Worm (Caenorhabditis elegans) whole organism, young adult: Measurements from ENCODE around the gene F56H11.2.

Source experiments
- B0035.1 ChIP-seq: sonication (generic microtip); optimal IDR thresholded peaks from 2 replicates; lab custom pipeline; 2016; ENCODE audit warnings: missing genetic modification characterization, mild to moderate bottlenecking, missing compliant biosample characterization, missing genotype, missing genetic modification reagents
- D2030.7 ChIP-seq: fragments of 200-800 bp; sonication (Bioruptor generic); IDR thresholded peaks from 2 replicates; pipeline ENCODE4 v1.3.6; 2022; ENCODE audit warnings: missing genetic modification reagents, missing genetic modification characterization, missing compliant biosample characterization
- F23B12.7 ChIP-seq: sonication (generic microtip); optimal IDR thresholded peaks from 2 replicates; lab custom pipeline; 2017; ENCODE audit warnings: missing genetic modification characterization, mild to moderate bottlenecking, missing compliant biosample characterization, antibody characterized with exemption, moderate library complexity; ENCODE audit not compliant: insufficient read depth
- F49E8.2 ChIP-seq: sonication (generic microtip); optimal IDR thresholded peaks from 3 replicates; lab custom pipeline; 2017; ENCODE audit warnings: missing genetic modification characterization, mild to moderate bottlenecking, missing compliant biosample characterization, antibody characterized with exemption, moderate library complexity; ENCODE audit not compliant: insufficient read depth
- F52B5.7 ChIP-seq: sonication (generic microtip); optimal IDR thresholded peaks from 2 replicates; lab custom pipeline; 2016; ENCODE audit warnings: mild to moderate bottlenecking, missing genetic modification characterization, missing compliant biosample characterization
- F55B11.4 ChIP-seq: sonication (generic microtip); optimal IDR thresholded peaks from 2 replicates; lab custom pipeline; 2016; ENCODE audit warnings: missing compliant biosample characterization, missing genetic modification characterization, borderline replicate concordance; ENCODE audit not compliant: insufficient read depth
- K11D2.4 ChIP-seq: fragments of 200-800 bp; sonication (Bioruptor generic); IDR thresholded peaks from 2 replicates; pipeline ENCODE4 v1.3.6; 2022; ENCODE audit warnings: missing genetic modification reagents, missing genetic modification characterization, missing compliant biosample characterization
- T26A5.8 ChIP-seq: sonication (generic microtip); optimal IDR thresholded peaks from 2 replicates; lab custom pipeline; 2016; ENCODE audit warnings: missing genetic modification characterization, missing compliant biosample characterization
- Y79H2A.3 ChIP-seq: fragments of 200-800 bp; sonication (Bioruptor generic); conservative IDR thresholded peaks from 2 replicates; pipeline ENCODE4 v1.3.6; 2022; ENCODE audit warnings: missing genetic modification reagents, missing genetic modification characterization, missing compliant biosample characterization
- Y95B8A.8 ChIP-seq: fragments of 200-800 bp; sonication (Bioruptor generic); IDR thresholded peaks from 2 replicates; pipeline ENCODE4 v1.3.6; 2022; ENCODE audit warnings: missing genetic modification reagents, missing genetic modification characterization, missing compliant biosample characterization
- ama-1 ChIP-seq, 3 experiments: fragments of 150-350 bp in 1 of 3; sonication (generic microtip) in 2 of 3; optimal IDR thresholded peaks; 2 replicates each; lab custom pipeline; 2014 to 2018; ENCODE audit warnings: missing biosample characterization in 2 of 3, missing genetic modification characterization in 2 of 3, missing genetic modification reagents in 2 of 3
- aptf-3 ChIP-seq: fragments of 200-800 bp; sonication (Bioruptor generic); IDR thresholded peaks from 2 replicates; pipeline ENCODE4 v1.3.6; 2022; ENCODE audit warnings: missing genetic modification characterization, missing compliant biosample characterization
- atf-7 ChIP-seq: sonication (generic microtip); optimal IDR thresholded peaks from 2 replicates; lab custom pipeline; 2017; ENCODE audit warnings: mild to moderate bottlenecking, missing genetic modification characterization, missing compliant biosample characterization
- attf-5 ChIP-seq: fragments of 200-800 bp; sonication (Bioruptor generic); optimal IDR thresholded peaks from 2 replicates; lab custom pipeline; 2018; ENCODE audit warnings: mild to moderate bottlenecking, missing genetic modification characterization, missing compliant biosample characterization
- attf-6 ChIP-seq: fragments of 200-800 bp; sonication (Bioruptor generic); IDR thresholded peaks from 2 replicates; pipeline ENCODE4 v1.3.6; 2022; ENCODE audit warnings: missing genetic modification reagents, missing genetic modification characterization, missing compliant biosample characterization
- bed-1 ChIP-seq: fragments of 200-800 bp; sonication (Bioruptor generic); IDR thresholded peaks from 2 replicates; pipeline ENCODE4 v1.3.6; 2022; ENCODE audit warnings: missing genetic modification reagents, missing genetic modification characterization, missing compliant biosample characterization
- bed-2 ChIP-seq: fragments of 200-800 bp; sonication (Bioruptor generic); IDR thresholded peaks from 2 replicates; pipeline ENCODE4 v1.3.6; 2022; ENCODE audit warnings: missing genetic modification reagents, missing genetic modification characterization, missing compliant biosample characterization
- cebp-1 ChIP-seq, 2 experiments: fragments of 200-800 bp in 1 of 2; sonication (Bioruptor generic) in 1 of 2; sonication (generic microtip) in 1 of 2; IDR thresholded peaks in 1 of 2; optimal IDR thresholded peaks in 1 of 2; 2 replicates each; pipeline versions ENCODE4 v1.3.6 to Lab custom; 2017 to 2022; ENCODE audit warnings: missing compliant biosample characterization in 2 of 2, missing genetic modification characterization in 2 of 2, mild to moderate bottlenecking in 1 of 2, missing genetic modification reagents in 1 of 2, moderate library complexity in 1 of 2
- cebp-2 ChIP-seq: fragments of 200-800 bp; sonication (Bioruptor generic); IDR thresholded peaks from 2 replicates; pipeline ENCODE4 v1.3.6; 2022; ENCODE audit warnings: missing genetic modification characterization, missing compliant biosample characterization
- ceh-100 ChIP-seq: fragments of 200-800 bp; sonication (Bioruptor generic); IDR thresholded peaks from 2 replicates; pipeline ENCODE4 v1.3.6; 2022; ENCODE audit warnings: missing genetic modification reagents, missing genetic modification characterization, missing compliant biosample characterization
- ceh-91 ChIP-seq: fragments of 200-800 bp; sonication (Bioruptor generic); IDR thresholded peaks from 2 replicates; pipeline ENCODE4 v1.3.6; 2022; ENCODE audit warnings: missing genetic modification reagents, missing genetic modification characterization, missing compliant biosample characterization
- die-1 ChIP-seq: sonication (generic microtip); optimal IDR thresholded peaks from 2 replicates; lab custom pipeline; 2016; ENCODE audit warnings: missing genotype, mild to moderate bottlenecking, missing genetic modification characterization, missing compliant biosample characterization
- dox-1 ChIP-seq: fragments of 200-800 bp; sonication (Bioruptor generic); IDR thresholded peaks from 2 replicates; pipeline ENCODE4 v1.3.6; 2022; ENCODE audit warnings: missing genetic modification reagents, missing genetic modification characterization, missing compliant biosample characterization
- ekl-4 ChIP-seq: fragments of 200-800 bp; sonication (Bioruptor generic); IDR thresholded peaks from 2 replicates; pipeline ENCODE4 v1.3.6; 2022; ENCODE audit warnings: missing genetic modification reagents, missing genetic modification characterization, missing compliant biosample characterization
- fkh-3 ChIP-seq: sonication (generic microtip); optimal IDR thresholded peaks from 2 replicates; lab custom pipeline; 2016; ENCODE audit warnings: mild to moderate bottlenecking, missing genetic modification characterization, missing compliant biosample characterization
- gei-17 ChIP-seq: fragments of 200-800 bp; sonication (Bioruptor generic); optimal IDR thresholded peaks from 2 replicates; lab custom pipeline; 2018; ENCODE audit warnings: mild to moderate bottlenecking, missing genetic modification characterization, missing compliant biosample characterization
- hlh-12 ChIP-seq: sonication (generic microtip); optimal IDR thresholded peaks from 2 replicates; lab custom pipeline; 2016; ENCODE audit warnings: missing genetic modification characterization, missing compliant biosample characterization
- hrde-1 ChIP-seq: sonication (generic microtip); optimal IDR thresholded peaks from 2 replicates; lab custom pipeline; 2016; ENCODE audit warnings: missing genetic modification characterization, mild to moderate bottlenecking, missing compliant biosample characterization, moderate library complexity, missing genotype, missing genetic modification reagents, borderline replicate concordance
- hsf-1 ChIP-seq: fragments of 200-800 bp; sonication (Bioruptor generic); IDR thresholded peaks from 2 replicates; pipeline ENCODE4 v1.3.6; 2022; ENCODE audit warnings: missing genetic modification reagents, missing genetic modification characterization, missing compliant biosample characterization
- lsl-1 ChIP-seq: fragments of 200-800 bp; sonication (Bioruptor generic); optimal IDR thresholded peaks from 2 replicates; lab custom pipeline; 2018; ENCODE audit warnings: mild to moderate bottlenecking, missing genetic modification characterization, moderate library complexity, missing compliant biosample characterization
- madf-10 ChIP-seq: sonication (generic microtip); optimal IDR thresholded peaks from 2 replicates; lab custom pipeline; 2016; ENCODE audit warnings: mild to moderate bottlenecking, missing genetic modification characterization, missing compliant biosample characterization
- nhr-27 ChIP-seq: fragments of 200-800 bp; sonication (Bioruptor generic); optimal IDR thresholded peaks from 2 replicates; lab custom pipeline; 2018; ENCODE audit warnings: mild to moderate bottlenecking, missing genetic modification characterization, moderate library complexity, missing compliant biosample characterization
- nhr-90 ChIP-seq: sonication (generic microtip); optimal IDR thresholded peaks from 2 replicates; lab custom pipeline; 2016; ENCODE audit warnings: missing genotype, mild to moderate bottlenecking, missing genetic modification characterization, missing compliant biosample characterization
- pbrm-1 ChIP-seq: fragments of 200-800 bp; sonication (Bioruptor generic); IDR thresholded peaks from 2 replicates; pipeline ENCODE4 v1.3.6; 2022; ENCODE audit warnings: missing genetic modification reagents, missing genetic modification characterization, missing compliant biosample characterization
- rcor-1 ChIP-seq: fragments of 200-800 bp; sonication (Bioruptor generic); IDR thresholded peaks from 2 replicates; pipeline ENCODE4 v1.3.6; 2022; ENCODE audit warnings: missing genetic modification reagents, missing genetic modification characterization, missing compliant biosample characterization
- sdz-38 ChIP-seq: sonication (generic microtip); optimal IDR thresholded peaks from 2 replicates; lab custom pipeline; 2016; ENCODE audit warnings: missing genotype, missing genetic modification characterization, missing compliant biosample characterization
- snpc-1.1 ChIP-seq: sonication (generic microtip); optimal IDR thresholded peaks from 2 replicates; lab custom pipeline; 2017; ENCODE audit warnings: missing genetic modification characterization, mild to moderate bottlenecking, missing compliant biosample characterization, antibody characterized with exemption, moderate library complexity, missing genotype, missing genetic modification reagents; ENCODE audit not compliant: insufficient read depth
- snpc-4 ChIP-seq, 5 experiments: fragments of 150-350 bp in 1 of 5; sonication (generic microtip) in 4 of 5; optimal IDR thresholded peaks; 2 replicates each; lab custom pipeline; 2014 to 2018; ENCODE audit warnings: missing genetic modification characterization in 5 of 5, missing biosample characterization in 3 of 5, antibody characterized with exemption in 2 of 5, mild to moderate bottlenecking in 2 of 5, missing compliant biosample characterization in 2 of 5, missing genotype in 2 of 5, moderate library complexity in 2 of 5, missing genetic modification reagents in 1 of 5
- tlf-1 ChIP-seq: fragments of 200-800 bp; sonication (Bioruptor generic); optimal IDR thresholded peaks from 2 replicates; lab custom pipeline; 2018; ENCODE audit warnings: mild to moderate bottlenecking, missing genetic modification characterization, missing compliant biosample characterization
- ztf-18 ChIP-seq: sonication (generic microtip); optimal IDR thresholded peaks from 2 replicates; lab custom pipeline; 2016; ENCODE audit warnings: missing genotype, mild to moderate bottlenecking, missing genetic modification characterization, missing compliant biosample characterization
- ztf-25 ChIP-seq: fragments of 200-800 bp; sonication (Bioruptor generic); IDR thresholded peaks from 2 replicates; pipeline ENCODE4 v1.3.6; 2022; ENCODE audit warnings: missing genetic modification reagents, missing genetic modification characterization, missing compliant biosample characterization
- ztf-26 ChIP-seq: sonication (generic microtip); optimal IDR thresholded peaks from 2 replicates; lab custom pipeline; 2017; ENCODE audit warnings: missing genetic modification characterization, missing compliant biosample characterization
- ztf-3 ChIP-seq: fragments of 200-800 bp; sonication (Bioruptor generic); optimal IDR thresholded peaks from 2 replicates; lab custom pipeline; 2018; ENCODE audit warnings: mild to moderate bottlenecking, missing genetic modification characterization, missing compliant biosample characterization

Gene F56H11.2

ce11 chrIV:9511640-9512039, 21.3 kb downstream of the F56H11.2 start (continued):
- 0 out of 2 replicates have a peak, but pooled peaks have one; percentile 10 for TF ChIP-seq dox-1 (GFP tag; lab: Robert Waterston, UW)

ce11 chrIV:9511221-9511638, 21.7 kb downstream of the F56H11.2 start:
- TF ChIP-seq dox-1 (GFP tag; lab: Robert Waterston, UW) (peak; percentile 69), Y79H2A.3 (GFP tag; lab: Robert Waterston, UW) (no peak), pbrm-1 (peak; percentile 77; the same call in 1 of the 2 replicates), ekl-4 (GFP tag; lab: Robert Waterston, UW) (peak; percentile 56; the same call in 1 of the 2 replicates), hlh-12 (tag; lab: Kevin White, UChicago) (no peak), bed-1 (no peak), K11D2.4 (GFP tag; lab: Robert Waterston, UW) (0 out of 2 replicates have a peak, but pooled peaks have one; percentile 18), bed-2 (no peak), snpc-4 (GFP tag; optimal IDR thresholded peaks at IDR 0.05; lab: Kevin White, UChicago) (peak; percentile 96), snpc-4 (tag; optimal IDR thresholded peaks at IDR 0.05; lab: Kevin White, UChicago) (peak; percentile 97 to 99 (median 98)), attf-5 (GFP tag; lab: Kevin White, UChicago) (peak; percentile 47), tlf-1 (GFP tag; lab: Kevin White, UChicago) (peak; percentile 70), attf-6 (GFP tag; lab: Robert Waterston, UW) (peak; percentile 71), gei-17 (GFP tag; lab: Kevin White, UChicago) (peak; percentile 55), aptf-3 (no peak), D2030.7 (GFP tag; lab: Robert Waterston, UW) (peak; percentile 56), ztf-18 (tag; lab: Kevin White, UChicago) (peak; percentile 2), F23B12.7 (tag; lab: Kevin White, UChicago) (peak; percentile 17), nhr-90 (tag; lab: Kevin White, UChicago) (peak; percentile 32), B0035.1 (no peak), ztf-26 (peak; percentile 25), madf-10 (tag; lab: Kevin White, UChicago) (peak; percentile 42), rcor-1 (GFP tag; lab: Robert Waterston, UW) (peak; percentile 55; the same call in 1 of the 2 replicates), hsf-1 (GFP tag; lab: Robert Waterston, UW) (0 out of 2 replicates have a peak, but pooled peaks have one; percentile 16), cebp-1 (GFP tag; IDR thresholded peaks at IDR 0.05; lab: Robert Waterston, UW) (no peak), cebp-1 (tag; optimal IDR thresholded peaks at IDR 0.05; lab: Kevin White, UChicago) (peak; percentile 62), cebp-2 (GFP tag; lab: Robert Waterston, UW) (peak; percentile 12; the same call in 1 of the 2 replicates), fkh-3 (tag; lab: Kevin White, UChicago) (peak; percentile 15), ama-1 (optimal IDR thresholded peaks at IDR 0.05; lab: Kevin White, UChicago) (peak; percentile 79), ama-1 (GFP tag; optimal IDR thresholded peaks at IDR 0.05; lab: Kevin White, UChicago) (no peak), atf-7 (peak; percentile 56), Y95B8A.8 (GFP tag; lab: Robert Waterston, UW) (0 out of 2 replicates have a peak, but pooled peaks have one; percentile 45), nhr-27 (tag; lab: Kevin White, UChicago) (no peak), ceh-91 (GFP tag; lab: Robert Waterston, UW) (no peak), T26A5.8 (tag; lab: Kevin White, UChicago) (no peak), F49E8.2 (tag; lab: Kevin White, UChicago) (peak; percentile 56), lsl-1 (GFP tag; lab: Kevin White, UChicago) (peak; percentile 36), ceh-100 (GFP tag; lab: Robert Waterston, UW) (0 out of 2 replicates have a peak, but pooled peaks have one; percentile 37), F52B5.7 (tag; lab: Kevin White, UChicago) (peak; percentile 24), F55B11.4 (tag; lab: Kevin White, UChicago) (no peak), die-1 (tag; lab: Kevin White, UChicago) (peak; percentile 30), snpc-1.1 (tag; lab: Kevin White, UChicago) (peak; percentile 89), sdz-38 (tag; lab: Kevin White, UChicago) (no peak), ztf-25 (GFP tag; lab: Robert Waterston, UW) (no peak), hrde-1 (tag; lab: Kevin White, UChicago) (peak; percentile 55), ztf-3 (GFP tag; lab: Kevin White, UChicago) (no peak)
